Fruit fly (Drosophila melanogaster): ENCODE results near the gene CG42393.

- TF ChIP-seq CG8478 (optimal IDR thresholded peaks at IDR 0.05) (no peak), CTCF (optimal IDR thresholded peaks at IDR 0.05) (no peak)
Measured at dm6 chr3L:18030301-18030827, 12.2 kb upstream of the CG42393 start.
